Fruit fly (Drosophila melanogaster): Measurements from ENCODE around the gene alpha-Est3.

- no peak for TF ChIP-seq Sin3A (optimal IDR thresholded peaks at IDR 0.05)
- no peak for TF ChIP-seq Myc (optimal IDR thresholded peaks at IDR 0.05)
- no peak for TF ChIP-seq insv (optimal IDR thresholded peaks at IDR 0.05)
- no peak for TF ChIP-seq psq (optimal IDR thresholded peaks at IDR 0.05)
- TF ChIP-seq h (optimal IDR thresholded peaks at IDR 0.05), result no peak
- TF ChIP-seq ttk (optimal IDR thresholded peaks at IDR 0.05), result no peak
Measured at dm6 chr3R:7490884-7491283, 50.5 kb downstream of the alpha-Est3 start.
